Worm (Caenorhabditis elegans) whole organism, late embryonic: ENCODE results near the gene ZK546.19.
"Not testable (repeated sequence)": the region's sequence is repeated elsewhere in the genome, so short reads cannot be mapped to it uniquely, and the experiment has no call there.

Experiments
- ceh-34 ChIP-seq: sonication (generic microtip); optimal IDR thresholded peaks from 2 replicates; lab custom pipeline; 2016; ENCODE audit warnings: mild to moderate bottlenecking, missing genetic modification characterization, missing compliant biosample characterization
- hlh-30 ChIP-seq: sonication (generic microtip); optimal IDR thresholded peaks from 2 replicates; lab custom pipeline; 2017; ENCODE audit warnings: antibody characterized with exemption, missing genetic modification characterization, missing compliant biosample characterization; ENCODE audit not compliant: insufficient read depth
- tbx-7 ChIP-seq: sonication (generic microtip); optimal IDR thresholded peaks from 2 replicates; lab custom pipeline; 2016; ENCODE audit warnings: missing genotype, missing genetic modification characterization, missing compliant biosample characterization

DNA sequence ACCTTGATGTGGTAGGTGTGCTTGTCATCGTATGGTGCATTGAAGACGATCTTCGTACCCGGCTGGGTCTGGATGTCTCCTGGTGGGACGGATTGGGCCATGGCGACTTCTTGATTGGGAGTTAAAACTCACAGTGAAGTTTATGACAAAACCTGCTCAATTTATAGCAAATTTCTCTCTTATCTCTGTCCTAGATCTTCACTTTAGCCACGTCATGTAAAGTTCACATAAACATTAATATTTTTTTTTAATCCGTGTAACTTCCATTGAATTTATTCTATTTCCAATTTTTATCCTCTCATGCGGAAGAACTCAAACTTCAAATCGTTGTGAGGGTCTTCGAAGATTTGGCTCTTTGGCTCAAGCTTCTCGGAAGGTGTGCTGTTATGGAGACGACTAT lies 25.1 kb upstream of the ZK546.19 start, which contains the start of gene msp-31:
- TF ChIP-seq hlh-30 (tag; lab: Kevin White, UChicago); ceh-34 (tag; lab: Kevin White, UChicago); tbx-7: not testable (repeated sequence)
